Worm (Caenorhabditis elegans) whole organism, young adult: ENCODE data around the gene smg-8.

ENCODE experiments used
- ceh-40 ChIP-seq: fragments of 200-800 bp; sonication (Bioruptor generic); IDR thresholded peaks from 2 replicates; pipeline ENCODE4 v1.3.6; 2022; ENCODE audit warnings: missing genetic modification characterization, missing compliant biosample characterization
- ceh-58 ChIP-seq: fragments of 200-800 bp; sonication (Bioruptor generic); IDR thresholded peaks from 2 replicates; pipeline ENCODE4 v1.3.6; 2022; ENCODE audit warnings: missing genetic modification characterization, missing compliant biosample characterization
- lir-1 ChIP-seq: fragments of 200-800 bp; sonication (Bioruptor generic); conservative IDR thresholded peaks from 2 replicates; pipeline ENCODE4 v1.3.6; 2022; ENCODE audit warnings: missing genetic modification reagents, missing genetic modification characterization, missing compliant biosample characterization
- snpc-4 ChIP-seq, 5 experiments: fragments of 150-350 bp in 1 of 5; sonication (generic microtip) in 4 of 5; optimal IDR thresholded peaks; 2 replicates each; lab custom pipeline; 2014 to 2018; ENCODE audit warnings: missing genetic modification characterization in 5 of 5, missing biosample characterization in 3 of 5, antibody characterized with exemption in 2 of 5, mild to moderate bottlenecking in 2 of 5, missing compliant biosample characterization in 2 of 5, missing genotype in 2 of 5, moderate library complexity in 2 of 5, missing genetic modification reagents in 1 of 5
- ztf-28 ChIP-seq: fragments of 200-800 bp; sonication (Bioruptor generic); IDR thresholded peaks from 2 replicates; pipeline ENCODE4 v1.3.6; 2022; ENCODE audit warnings: missing genetic modification reagents, missing genetic modification characterization, missing compliant biosample characterization

DNA sequence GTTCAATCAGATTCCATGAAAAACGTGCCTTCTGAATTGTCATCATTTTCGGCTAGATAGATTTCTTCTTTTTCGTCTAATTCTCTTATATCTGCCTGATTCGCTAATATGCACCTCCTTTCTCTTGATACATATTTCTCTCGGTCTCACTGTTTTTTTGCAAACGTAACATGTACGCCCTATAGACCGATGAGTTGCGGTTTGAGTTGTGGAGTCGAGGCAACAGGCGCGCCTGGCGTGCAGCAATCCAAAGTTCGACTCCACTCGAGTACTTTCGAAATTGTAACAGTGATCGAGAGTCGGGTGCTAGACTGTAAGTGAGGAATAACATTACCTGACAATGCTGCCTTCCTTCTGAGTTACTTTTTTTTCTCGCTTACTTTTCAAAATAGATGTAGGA lies 55.6 kb downstream of the smg-8 start:
- TF ChIP-seq snpc-4 (GFP tag; optimal IDR thresholded peaks at IDR 0.05; lab: Kevin White, UChicago) (peak; percentile 86), snpc-4 (tag; optimal IDR thresholded peaks at IDR 0.05; lab: Kevin White, UChicago) (peak; percentile 76 to 92 (median 88)), lir-1 (GFP tag; lab: Robert Waterston, UW) (peak; percentile 67), ztf-28 (GFP tag; lab: Robert Waterston, UW) (peak; percentile 63; the same call in 1 of the 2 replicates), ceh-58 (GFP tag; lab: Robert Waterston, UW) (0 out of 2 replicates have a peak, but pooled peaks have one; percentile 75), ceh-40 (GFP tag; lab: Robert Waterston, UW) (peak; percentile 85)
